Fruit fly (Drosophila melanogaster): ENCODE measurements around the gene Arv1.

Arv1 gene

dm6 chr3L:21529108-21529507 lies at the start of gene Arv1:
TSS of gene Arv1 (minus strand) at chr3L:21529333.
- TF ChIP-seq CTCF (optimal IDR thresholded peaks at IDR 0.05) (no peak), CG8478 (optimal IDR thresholded peaks at IDR 0.05) (no peak)

- TF ChIP-seq CTCF (optimal IDR thresholded peaks at IDR 0.05) (no peak), CG8478 (optimal IDR thresholded peaks at IDR 0.05) (no peak)
These were observed 45.2 kb upstream of the Arv1 start for dm6 chr3L:21574296-21574745.

- TF ChIP-seq CG8478 (optimal IDR thresholded peaks at IDR 0.05) (no peak), CTCF (optimal IDR thresholded peaks at IDR 0.05) (no peak)
These were observed 44.7 kb upstream of the Arv1 start, which contains the start of gene EMC10 for dm6 chr3L:21573831-21574230. TSS of gene EMC10 (plus strand) at chr3L:21574131.

- TF ChIP-seq CTCF (optimal IDR thresholded peaks at IDR 0.05) = no peak
- no peak for TF ChIP-seq CG8478 (optimal IDR thresholded peaks at IDR 0.05)
These were observed 39.8 kb upstream of the Arv1 start, which contains the start of the genes CRIF and SMC5 for dm6 chr3L:21568848-21569372. TSS of gene CRIF (minus strand) at chr3L:21568898. TSS of gene SMC5 (plus strand) at chr3L:21569176.

- no peak for TF ChIP-seq CTCF (optimal IDR thresholded peaks at IDR 0.05)
- TF ChIP-seq CG8478 (optimal IDR thresholded peaks at IDR 0.05) = no peak
These were observed 39.1 kb upstream of the Arv1 start for dm6 chr3L:21568254-21568653.

- TF ChIP-seq CTCF (optimal IDR thresholded peaks at IDR 0.05) (no peak), CG8478 (optimal IDR thresholded peaks at IDR 0.05) (no peak)
These were observed 36.0 kb upstream of the Arv1 start, which contains the start of gene CG7634 for dm6 chr3L:21565126-21565525. TSS of gene CG7634 (plus strand) at chr3L:21565426.

dm6 chr3L:21562081-21562480 lies 32.9 kb upstream of the Arv1 start, which contains the start of gene CapaR:
TSS of gene CapaR (minus strand) at chr3L:21562181.
- TF ChIP-seq CG8478 (optimal IDR thresholded peaks at IDR 0.05) (no peak), CTCF (optimal IDR thresholded peaks at IDR 0.05) (no peak)

dm6 chr3L:21558176-21558871 lies 29.2 kb upstream of the Arv1 start, which contains the start of gene CG7173:
TSS of gene CG7173 (minus strand) at chr3L:21558226.
- TF ChIP-seq CG8478 (optimal IDR thresholded peaks at IDR 0.05) (no peak), CTCF (optimal IDR thresholded peaks at IDR 0.05) (no peak)

- TF ChIP-seq CTCF (optimal IDR thresholded peaks at IDR 0.05) (no peak), CG8478 (optimal IDR thresholded peaks at IDR 0.05) (no peak)
These were observed 25.6 kb upstream of the Arv1 start, which contains the start of gene Wnk for dm6 chr3L:21554752-21555151. TSS of gene Wnk (minus strand) at chr3L:21554928.

dm6 chr3L:21542059-21542458 lies 12.9 kb upstream of the Arv1 start, which contains the start of gene CG33290:
TSS of gene CG33290 (plus strand) at chr3L:21542359.
- TF ChIP-seq CTCF (optimal IDR thresholded peaks at IDR 0.05) (no peak), CG8478 (optimal IDR thresholded peaks at IDR 0.05) (no peak)

- peak; percentile 13 to 14 for TF ChIP-seq CTCF (optimal IDR thresholded peaks at IDR 0.05)
- no peak for TF ChIP-seq CG8478 (optimal IDR thresholded peaks at IDR 0.05)
These were observed 10.4 kb upstream of the Arv1 start, which contains the start of the genes COX8 and VhaM9.7-b for dm6 chr3L:21539245-21540196. TSS of gene COX8 (minus strand) at chr3L:21539447. TSS of gene VhaM9.7-b (plus strand) at chr3L:21539862.

- TF ChIP-seq CTCF (optimal IDR thresholded peaks at IDR 0.05) (no peak), CG8478 (optimal IDR thresholded peaks at IDR 0.05) (no peak)
These were observed 9.7 kb upstream of the Arv1 start for dm6 chr3L:21538893-21539244.

dm6 chr3L:21536857-21537256 lies 7.7 kb upstream of the Arv1 start, which contains the start of gene Rpn10:
TSS of gene Rpn10 (plus strand) at chr3L:21537000.
- TF ChIP-seq CTCF (optimal IDR thresholded peaks at IDR 0.05) (peak; percentile 39 to 50), CG8478 (optimal IDR thresholded peaks at IDR 0.05) (no peak)

- TF ChIP-seq CG8478 (optimal IDR thresholded peaks at IDR 0.05) (no peak), CTCF (optimal IDR thresholded peaks at IDR 0.05) (no peak)
These were observed 5.2 kb upstream of the Arv1 start, which contains the start of gene ppk5 for dm6 chr3L:21534360-21534759. TSS of gene ppk5 (plus strand) at chr3L:21534660.
